Fruit fly (Drosophila melanogaster): Measurements from ENCODE around the gene Ir85a.
A peak's percentile ranks its signal among the peaks of the same experiment; 100 is the strongest.

Gene Ir85a

dm6 chr3R:8811323-8811936, 16.9 kb downstream of the Ir85a start (continued):
- TF ChIP-seq HLHmδ (GFP tag; optimal IDR thresholded peaks at IDR 0.05) (peak; percentile 89), gsb (GFP tag; IDR thresholded peaks at IDR 0.05) (peak; percentile 98), CG10565 (GFP tag; optimal IDR thresholded peaks at IDR 0.05) (peak; percentile 95), dm (GFP tag; optimal IDR thresholded peaks at IDR 0.05) (peak; percentile 98), Atf6 (GFP tag; IDR thresholded peaks at IDR 0.05) (peak; percentile 99), Nf-YC (tag; optimal IDR thresholded peaks at IDR 0.05) (peak; percentile 88), CG12219 (GFP tag; optimal IDR thresholded peaks at IDR 0.05) (peak; percentile 99), CG8359 (GFP tag; optimal IDR thresholded peaks at IDR 0.05; ENCODE audit: borderline replicate concordance) (peak; percentile 97), lola (GFP tag; optimal IDR thresholded peaks at IDR 0.05) (peak in 1 of 3 experiments; percentile 97), CG8290 (GFP tag; optimal IDR thresholded peaks at IDR 0.05) (peak; percentile 94), CG8290 (tag; optimal IDR thresholded peaks at IDR 0.05) (peak; percentile 78 to 100), CG10462 (GFP tag; optimal IDR thresholded peaks at IDR 0.05) (peak; percentile 98), Myb (GFP tag; optimal IDR thresholded peaks at IDR 0.05) (peak; percentile 93), CG10267 (tag; optimal IDR thresholded peaks at IDR 0.05) (peak; percentile 96), CG9437 (GFP tag; optimal IDR thresholded peaks at IDR 0.05) (peak; percentile 95), Trl (optimal IDR thresholded peaks at IDR 0.05) (no peak), Trl (GFP tag; optimal IDR thresholded peaks at IDR 0.05) (peak; percentile 99), ewg (GFP tag; optimal IDR thresholded peaks at IDR 0.05) (peak; percentile 97), btn (GFP tag; optimal IDR thresholded peaks at IDR 0.05) (peak; percentile 97), CG8089 (GFP tag; optimal IDR thresholded peaks at IDR 0.05) (peak; percentile 98), CG14965 (GFP tag; optimal IDR thresholded peaks at IDR 0.05; ENCODE audit: borderline replicate concordance) (peak; percentile 89), Sox100B (GFP tag; optimal IDR thresholded peaks at IDR 0.05) (peak; percentile 98), Lpt (GFP tag; optimal IDR thresholded peaks at IDR 0.05) (no peak), CG1024 (GFP tag; IDR thresholded peaks at IDR 0.05) (peak; percentile 96), CkIIα-i1 (GFP tag; IDR thresholded peaks at IDR 0.05) (peak; percentile 95), pb (GFP tag; optimal IDR thresholded peaks at IDR 0.05) (peak; percentile 97), CG4854 (GFP tag; optimal IDR thresholded peaks at IDR 0.05) (peak; percentile 98), CG34376 (GFP tag; optimal IDR thresholded peaks at IDR 0.05) (peak; percentile 99), Atf-2 (GFP tag; optimal IDR thresholded peaks at IDR 0.05) (peak; percentile 99), CG10274 (GFP tag; optimal IDR thresholded peaks at IDR 0.05) (peak; percentile 95), nerfin-1 (tag; optimal IDR thresholded peaks at IDR 0.05) (peak; percentile 96), Ets97D (GFP tag; optimal IDR thresholded peaks at IDR 0.05) (peak; percentile 93), CG11085 (GFP tag; IDR thresholded peaks at IDR 0.05) (peak; percentile 98), toy (GFP tag; IDR thresholded peaks at IDR 0.05) (peak; percentile 97), sd (tag; optimal IDR thresholded peaks at IDR 0.05) (peak; percentile 96), bcd (GFP tag; optimal IDR thresholded peaks at IDR 0.05) (peak; percentile 99), disco-r (GFP tag; optimal IDR thresholded peaks at IDR 0.05) (peak; percentile 98), chn (GFP tag; optimal IDR thresholded peaks at IDR 0.05) (peak; percentile 99), fu2 (GFP tag; optimal IDR thresholded peaks at IDR 0.05) (peak; percentile 98), CG18619 (GFP tag; optimal IDR thresholded peaks at IDR 0.05) (peak; percentile 99), mld (GFP tag; IDR thresholded peaks at IDR 0.05; ENCODE audit: partially characterized antibody) (no peak), CG31224 (GFP tag; IDR thresholded peaks at IDR 0.05) (peak; percentile 98), croc (GFP tag; conservative IDR thresholded peaks at IDR 0.05) (peak; percentile 96), NfI (GFP tag; optimal IDR thresholded peaks at IDR 0.05) (peak; percentile 99), Doc3 (GFP tag; IDR thresholded peaks at IDR 0.05; ENCODE audit: partially characterized antibody) (no peak), CG7357 (GFP tag; IDR thresholded peaks at IDR 0.05) (peak; percentile 94), CG6272 (GFP tag; IDR thresholded peaks at IDR 0.05) (peak; percentile 96), pho (GFP tag; optimal IDR thresholded peaks at IDR 0.05) (peak; percentile 99), ro (GFP tag; IDR thresholded peaks at IDR 0.05) (peak; percentile 95), Fer3 (tag; optimal IDR thresholded peaks at IDR 0.05) (peak; percentile 99), CG1832 (GFP tag; optimal IDR thresholded peaks at IDR 0.05) (no peak)

All from whole organism, embryonic.